Worm (Caenorhabditis elegans) whole organism, early embryonic: ENCODE data around the gene tag-267.

Source experiments
- B0310.2 ChIP-seq: sonication (generic microtip); optimal IDR thresholded peaks from 2 replicates; lab custom pipeline; 2016; ENCODE audit warnings: mild to moderate bottlenecking, missing genetic modification characterization, missing compliant biosample characterization
- ama-1 ChIP-seq: fragments of 150-350 bp; optimal IDR thresholded peaks from 2 replicates; lab custom pipeline; 2014
- ceh-13 ChIP-seq: fragments of 200-800 bp; sonication (Bioruptor generic); optimal IDR thresholded peaks from 2 replicates; lab custom pipeline; 2018; ENCODE audit warnings: mild to moderate bottlenecking, missing genetic modification characterization, missing compliant biosample characterization
- ets-7 ChIP-seq: sonication (generic microtip); optimal IDR thresholded peaks from 2 replicates; lab custom pipeline; 2016; ENCODE audit warnings: missing genotype, missing genetic modification characterization, missing compliant biosample characterization
- flt-1 ChIP-seq: fragments of 200-800 bp; sonication (Bioruptor generic); IDR thresholded peaks from 2 replicates; pipeline ENCODE4 v1.3.6; 2022; ENCODE audit warnings: missing genetic modification characterization, missing compliant biosample characterization
- hmg-4 ChIP-seq: fragments of 200-800 bp; sonication (Bioruptor generic); optimal IDR thresholded peaks from 2 replicates; lab custom pipeline; 2018; ENCODE audit warnings: mild to moderate bottlenecking, missing genetic modification characterization, missing compliant biosample characterization
- hnd-1 ChIP-seq: sonication (generic microtip); optimal IDR thresholded peaks from 2 replicates; lab custom pipeline; 2016; ENCODE audit warnings: missing genetic modification characterization, missing compliant biosample characterization
- scrt-1 ChIP-seq: fragments of 200-800 bp; sonication (Bioruptor generic); IDR thresholded peaks from 2 replicates; pipeline ENCODE4 v1.3.6; 2022; ENCODE audit warnings: missing genetic modification characterization, missing compliant biosample characterization
- sea-1 ChIP-seq: fragments of 200-800 bp; sonication (Bioruptor generic); conservative IDR thresholded peaks from 2 replicates; pipeline ENCODE4 v1.3.6; 2022; ENCODE audit warnings: missing genetic modification characterization, missing compliant biosample characterization
- tbx-11 ChIP-seq: fragments of 200-800 bp; sonication (Bioruptor generic); IDR thresholded peaks from 2 replicates; pipeline ENCODE4 v1.3.6; 2022; ENCODE audit warnings: missing genetic modification characterization, missing compliant biosample characterization
- tbx-37 ChIP-seq: fragments of 200-800 bp; sonication (Bioruptor generic); conservative IDR thresholded peaks from 2 replicates; pipeline ENCODE4 v1.3.6; 2022; ENCODE audit warnings: missing genetic modification reagents, missing genetic modification characterization, missing compliant biosample characterization

DNA sequence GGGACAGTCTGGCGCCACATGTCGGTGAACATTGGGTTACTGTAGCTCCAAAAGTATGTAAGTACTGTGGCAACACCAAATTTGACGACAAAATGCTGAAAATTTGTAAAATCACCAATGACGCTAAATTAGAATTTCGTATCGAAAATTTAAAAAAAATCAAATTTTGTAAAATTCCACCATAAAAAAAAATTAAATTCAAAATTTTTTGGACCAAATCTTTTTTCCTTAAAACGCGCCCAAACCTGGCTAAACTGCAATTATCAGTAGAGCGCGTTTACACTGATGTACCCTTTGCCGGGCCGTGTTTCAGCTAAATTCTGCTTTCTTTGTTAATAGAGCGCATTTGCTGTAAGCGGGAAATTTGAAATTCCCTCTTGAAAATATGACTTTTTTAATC is 9.2 kb upstream of the tag-267 start, which contains the start of gene T19C3.6:
- TF ChIP-seq ama-1 (lab: Kevin White, UChicago): no peak
- TF ChIP-seq sea-1 (GFP tag; lab: Robert Waterston, UW): no peak
- no peak for TF ChIP-seq tbx-37
- TF ChIP-seq hmg-4 (GFP tag; lab: Kevin White, UChicago): no peak
- no peak for TF ChIP-seq tbx-11 (GFP tag; lab: Robert Waterston, UW)
- no peak for TF ChIP-seq B0310.2
- TF ChIP-seq scrt-1 (GFP tag; lab: Robert Waterston, UW): no peak
- no peak for TF ChIP-seq flt-1 (GFP tag; lab: Robert Waterston, UW)
- no peak for TF ChIP-seq ceh-13 (GFP tag; lab: Kevin White, UChicago)
- TF ChIP-seq ets-7 (tag; lab: Kevin White, UChicago): no peak
- no peak for TF ChIP-seq hnd-1 (tag; lab: Kevin White, UChicago)
